Fruit fly (Drosophila melanogaster) whole organism, embryonic: ENCODE results near the gene CG2865.

Experiments
- Bgb ChIP-seq: fragments of 200-800 bp; sonication (Bioruptor generic); IDR thresholded peaks from 2 replicates; pipeline ENCODE4 v1.3.6; 2022; ENCODE audit warnings: missing biosample characterization, missing genetic modification characterization; ENCODE audit not compliant: partially characterized antibody
- CG11247 ChIP-seq: fragments of 200-800 bp; sonication (Bioruptor generic); IDR thresholded peaks from 2 replicates; pipeline ENCODE4 v1.3.6; 2022; ENCODE audit warnings: missing biosample characterization, missing genetic modification characterization
- CG12104 ChIP-seq: fragments of 200-800 bp; sonication (Bioruptor generic); optimal IDR thresholded peaks from 3 replicates; lab custom pipeline; 2016; ENCODE audit warnings: missing biosample characterization, missing genetic modification characterization
- CG12155 ChIP-seq: fragments of 200-800 bp; sonication (Bioruptor generic); optimal IDR thresholded peaks from 3 replicates; lab custom pipeline; 2016; ENCODE audit warnings: missing biosample characterization, missing genetic modification characterization
- CG12659 ChIP-seq: fragments of 200-800 bp; sonication (Bioruptor generic); optimal IDR thresholded peaks from 3 replicates; lab custom pipeline; 2017; ENCODE audit warnings: mild to moderate bottlenecking, missing biosample characterization, missing genetic modification reagents, missing genetic modification characterization
- CG14050 ChIP-seq: fragments of 200-800 bp; sonication (Bioruptor generic); IDR thresholded peaks from 3 replicates; pipeline ENCODE4 v1.3.6; 2022; ENCODE audit warnings: missing biosample characterization, missing genetic modification characterization
- CG15011 ChIP-seq: fragments of 200-800 bp; sonication (Bioruptor generic); optimal IDR thresholded peaks from 3 replicates; lab custom pipeline; 2018; ENCODE audit warnings: missing biosample characterization, mild to moderate bottlenecking, missing genetic modification characterization
- CG15514 ChIP-seq: fragments of 200-800 bp; sonication (Bioruptor generic); optimal IDR thresholded peaks from 3 replicates; lab custom pipeline; 2017; ENCODE audit warnings: missing biosample characterization, missing genetic modification characterization, mild to moderate bottlenecking, moderate library complexity, missing genetic modification reagents
- CG15696 ChIP-seq: fragments of 200-800 bp; sonication (Bioruptor generic); optimal IDR thresholded peaks from 2 replicates; lab custom pipeline; 2019; ENCODE audit warnings: missing biosample characterization, mild to moderate bottlenecking, missing genetic modification characterization, moderate library complexity
- CG17361 ChIP-seq: fragments of 200-800 bp; sonication (Bioruptor generic); IDR thresholded peaks from 3 replicates; pipeline ENCODE4 v1.3.6; 2022; ENCODE audit warnings: missing biosample characterization, missing genetic modification characterization
- CG30020 ChIP-seq: fragments of 200-800 bp; optimal IDR thresholded peaks from 2 replicates; lab custom pipeline; 2019; ENCODE audit warnings: missing biosample characterization, mild to moderate bottlenecking, missing genetic modification characterization, moderate library complexity
- CG30431 ChIP-seq: fragments of 200-800 bp; sonication (Bioruptor generic); optimal IDR thresholded peaks from 2 replicates; lab custom pipeline; 2017; ENCODE audit warnings: missing biosample characterization, missing genetic modification characterization
- CG31224 ChIP-seq: fragments of 200-800 bp; sonication (Bioruptor generic); IDR thresholded peaks from 2 replicates; pipeline ENCODE4 v1.3.6; 2022; ENCODE audit warnings: missing biosample characterization, missing genetic modification characterization
- CG3163 ChIP-seq: fragments of 200-800 bp; sonication (Bioruptor generic); optimal IDR thresholded peaks from 3 replicates; lab custom pipeline; 2016; ENCODE audit warnings: missing biosample characterization, missing genetic modification characterization
- CG32532 ChIP-seq: fragments of 200-800 bp; sonication (Bioruptor generic); IDR thresholded peaks from 2 replicates; pipeline ENCODE4 v1.3.6; 2022; ENCODE audit warnings: missing biosample characterization, missing genetic modification characterization
- CG33213 ChIP-seq: fragments of 200-800 bp; sonication (Bioruptor generic); optimal IDR thresholded peaks from 3 replicates; lab custom pipeline; 2016; ENCODE audit warnings: missing biosample characterization, missing genetic modification characterization
- CG3838 ChIP-seq: fragments of 200-800 bp; sonication (Bioruptor generic); optimal IDR thresholded peaks from 3 replicates; lab custom pipeline; 2016; ENCODE audit warnings: missing biosample characterization, missing genetic modification characterization
- CG4360 ChIP-seq: fragments of 200-800 bp; sonication (Bioruptor generic); IDR thresholded peaks from 2 replicates; pipeline ENCODE4 v1.3.6; 2022; ENCODE audit warnings: missing biosample characterization, missing genetic modification characterization
- CG4617 ChIP-seq: fragments of 200-800 bp; sonication (Bioruptor generic); optimal IDR thresholded peaks from 3 replicates; lab custom pipeline; 2016; ENCODE audit warnings: missing biosample characterization, missing genetic modification characterization, borderline replicate concordance
- CG6854 ChIP-seq: fragments of 200-800 bp; sonication (Bioruptor generic); optimal IDR thresholded peaks from 3 replicates; lab custom pipeline; 2017; ENCODE audit warnings: missing biosample characterization, mild to moderate bottlenecking, missing genetic modification characterization
- CG7556 ChIP-seq: fragments of 200-800 bp; sonication (Bioruptor generic); optimal IDR thresholded peaks from 2 replicates; lab custom pipeline; 2017; ENCODE audit warnings: missing biosample characterization, mild to moderate bottlenecking, missing genetic modification characterization
- CG7786 ChIP-seq: fragments of 200-800 bp; sonication (Bioruptor generic); optimal IDR thresholded peaks from 2 replicates; lab custom pipeline; 2016; ENCODE audit warnings: missing biosample characterization, missing genetic modification characterization
- CG8478 ChIP-seq: fragments of >200 bp; optimal IDR thresholded peaks from 2 replicates; lab custom pipeline; 2018
- CTCF ChIP-seq: fragments of 200-800 bp; sonication (Bioruptor generic); optimal IDR thresholded peaks from 2 replicates; lab custom pipeline; 2017; ENCODE audit warnings: missing biosample characterization, mild to moderate bottlenecking, missing genetic modification characterization, moderate library complexity
- D19A ChIP-seq: fragments of 200-800 bp; optimal IDR thresholded peaks from 3 replicates; lab custom pipeline; 2019; ENCODE audit warnings: missing biosample characterization, mild to moderate bottlenecking, missing genetic modification characterization, moderate library complexity
- Dll ChIP-seq: fragments of 200-800 bp; sonication (Bioruptor generic); IDR thresholded peaks from 4 replicates; pipeline ENCODE4 v1.3.6; 2022; ENCODE audit warnings: missing biosample characterization, missing genetic modification characterization; ENCODE audit not compliant: partially characterized antibody
- E2f1 ChIP-seq: fragments of 200-800 bp; sonication (Bioruptor generic); IDR thresholded peaks from 2 replicates; pipeline ENCODE4 v1.3.6; 2022; ENCODE audit warnings: missing biosample characterization, missing genetic modification characterization
- Fer2 ChIP-seq: fragments of 200-800 bp; sonication (Bioruptor generic); optimal IDR thresholded peaks from 2 replicates; lab custom pipeline; 2018; ENCODE audit warnings: missing biosample characterization, mild to moderate bottlenecking, missing genetic modification characterization, moderate library complexity
- Fer3 ChIP-seq: fragments of 200-800 bp; sonication (Bioruptor generic); optimal IDR thresholded peaks from 2 replicates; lab custom pipeline; 2018; ENCODE audit warnings: missing biosample characterization, mild to moderate bottlenecking, missing genetic modification characterization, moderate library complexity
- GATAe ChIP-seq: fragments of 200-800 bp; sonication (Bioruptor generic); conservative IDR thresholded peaks from 2 replicates; pipeline ENCODE4 v1.3.6; 2022; ENCODE audit warnings: missing biosample characterization, missing genetic modification characterization
- Hsf ChIP-seq: fragments of 200-800 bp; sonication (Bioruptor generic); optimal IDR thresholded peaks from 3 replicates; lab custom pipeline; 2016; ENCODE audit warnings: missing biosample characterization, missing genetic modification characterization
- MBD-R2 ChIP-seq: fragments of 200-800 bp; sonication (Bioruptor generic); IDR thresholded peaks from 2 replicates; pipeline ENCODE4 v1.3.6; 2022; ENCODE audit warnings: missing biosample characterization, missing genetic modification characterization
- MTF-1 ChIP-seq: fragments of 200-800 bp; sonication (Bioruptor generic); optimal IDR thresholded peaks from 2 replicates; lab custom pipeline; 2018; ENCODE audit warnings: missing biosample characterization, mild to moderate bottlenecking, missing genetic modification characterization, borderline replicate concordance
- Mad ChIP-seq: fragments of 200-800 bp; sonication (Bioruptor generic); optimal IDR thresholded peaks from 2 replicates; lab custom pipeline; 2016; ENCODE audit warnings: missing biosample characterization, missing genetic modification characterization
- Myb ChIP-seq: fragments of 200-800 bp; sonication (Bioruptor generic); optimal IDR thresholded peaks from 2 replicates; lab custom pipeline; 2016; ENCODE audit warnings: missing biosample characterization, missing genetic modification characterization
- Scr ChIP-seq: fragments of 200-800 bp; sonication (Bioruptor generic); IDR thresholded peaks from 2 replicates; pipeline ENCODE4 v1.3.6; 2022; ENCODE audit warnings: missing biosample characterization, missing genetic modification characterization; ENCODE audit not compliant: partially characterized antibody
- TFAM ChIP-seq: fragments of 200-800 bp; sonication (Bioruptor generic); optimal IDR thresholded peaks from 2 replicates; lab custom pipeline; 2017; ENCODE audit warnings: missing biosample characterization, missing genetic modification characterization, inconsistent platforms
- Tbp ChIP-seq: fragments of >200 bp; optimal IDR thresholded peaks from 2 replicates; lab custom pipeline; 2018; ENCODE audit warnings: missing biosample characterization, missing genetic modification characterization
- Vsx1 ChIP-seq: fragments of 200-800 bp; sonication (Bioruptor generic); optimal IDR thresholded peaks from 2 replicates; lab custom pipeline; 2017; ENCODE audit warnings: missing biosample characterization, mild to moderate bottlenecking, missing genetic modification characterization, missing genetic modification reagents
- Xbp1 ChIP-seq: fragments of 200-800 bp; sonication (Bioruptor generic); optimal IDR thresholded peaks from 3 replicates; lab custom pipeline; 2016; ENCODE audit warnings: missing biosample characterization, mild to moderate bottlenecking, missing genetic modification characterization
- ab ChIP-seq: fragments of 200-800 bp; sonication (Bioruptor generic); optimal IDR thresholded peaks from 2 replicates; lab custom pipeline; 2016; ENCODE audit warnings: missing biosample characterization, missing genetic modification characterization
- aop ChIP-seq: fragments of 200-800 bp; sonication (Bioruptor generic); IDR thresholded peaks from 2 replicates; pipeline ENCODE4 v1.3.6; 2022; ENCODE audit warnings: missing biosample characterization, missing genetic modification characterization
- ara ChIP-seq: fragments of 200-800 bp; sonication (Bioruptor generic); IDR thresholded peaks from 2 replicates; pipeline ENCODE4 v1.3.6; 2022; ENCODE audit warnings: missing biosample characterization, missing genetic modification characterization
- cg ChIP-seq: fragments of 200-800 bp; sonication (Bioruptor generic); optimal IDR thresholded peaks from 3 replicates; lab custom pipeline; 2019; ENCODE audit warnings: missing biosample characterization, mild to moderate bottlenecking, missing genetic modification characterization, moderate library complexity
- fru ChIP-seq: fragments of >200 bp; optimal IDR thresholded peaks from 2 replicates; lab custom pipeline; 2017
- kah ChIP-seq: fragments of 200-800 bp; sonication (Bioruptor generic); optimal IDR thresholded peaks from 2 replicates; lab custom pipeline; 2018; ENCODE audit warnings: missing biosample characterization, mild to moderate bottlenecking, missing genetic modification characterization
- klu ChIP-seq: fragments of 200-800 bp; sonication (Bioruptor generic); IDR thresholded peaks from 2 replicates; pipeline ENCODE4 v1.3.6; 2022; ENCODE audit warnings: missing biosample characterization, missing genetic modification characterization
- lilli ChIP-seq: fragments of 200-800 bp; sonication (Bioruptor generic); optimal IDR thresholded peaks from 3 replicates; lab custom pipeline; 2016; ENCODE audit warnings: missing biosample characterization, missing genetic modification characterization
- mam ChIP-seq: fragments of 200-800 bp; sonication (Bioruptor generic); optimal IDR thresholded peaks from 3 replicates; lab custom pipeline; 2016; ENCODE audit warnings: missing biosample characterization, missing genetic modification characterization
- otp ChIP-seq: fragments of 200-800 bp; sonication (Bioruptor generic); IDR thresholded peaks from 3 replicates; pipeline ENCODE4, ENCODE4 v1.3.6; 2022; ENCODE audit warnings: missing biosample characterization, missing genetic modification characterization
- schlank ChIP-seq: fragments of 200-800 bp; sonication (Bioruptor generic); optimal IDR thresholded peaks from 2 replicates; lab custom pipeline; 2018; ENCODE audit warnings: missing biosample characterization, mild to moderate bottlenecking, missing genetic modification characterization
- stc ChIP-seq: fragments of 200-800 bp; sonication (Bioruptor generic); IDR thresholded peaks from 2 replicates; pipeline ENCODE4 v1.3.6; 2022; ENCODE audit warnings: missing biosample characterization, missing genetic modification characterization
- toy ChIP-seq: fragments of 200-800 bp; sonication (Bioruptor generic); IDR thresholded peaks from 2 replicates; pipeline ENCODE4 v1.3.6; 2022; ENCODE audit warnings: missing biosample characterization, missing genetic modification characterization
- zfh1 ChIP-seq: fragments of 200-800 bp; sonication (Bioruptor generic); IDR thresholded peaks from 3 replicates; pipeline ENCODE4 v1.3.6; 2022; ENCODE audit warnings: missing biosample characterization, missing genetic modification characterization

CG2865 gene

DNA sequence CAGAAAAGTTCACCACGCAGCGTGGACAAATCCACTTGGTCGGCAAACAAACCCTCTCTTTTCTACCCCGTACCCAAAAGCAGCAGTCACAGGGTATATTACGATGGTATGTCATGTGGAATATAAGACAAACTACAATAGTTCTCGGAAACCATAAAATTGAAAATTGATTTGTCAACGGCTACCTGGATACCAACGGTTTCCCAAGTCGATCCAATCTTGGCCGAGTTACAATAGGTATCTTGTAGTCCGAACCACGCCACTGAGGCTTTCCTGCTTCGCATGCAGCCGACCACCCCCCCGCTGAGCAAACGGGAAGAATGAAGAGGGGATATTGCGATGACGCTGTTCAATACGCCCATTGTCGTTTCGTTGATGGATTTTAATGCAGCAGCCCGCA is 25.2 kb upstream of the CG2865 start (continued):
- TF ChIP-seq kah (GFP tag; lab: Kevin White, UChicago) (no peak), Bgb (no peak), E2f1 (GFP tag; lab: Robert Waterston, UW) (peak; percentile 69), zfh1 (GFP tag; lab: Robert Waterston, UW) (peak; percentile 91), cg (GFP tag; lab: Kevin White, UChicago) (no peak), CG4360 (GFP tag; lab: Robert Waterston, UW) (peak; percentile 60; the same call in 1 of the 2 replicates), GATAe (GFP tag; lab: Robert Waterston, UW) (no peak), CG33213 (GFP tag; lab: Kevin White, UChicago) (no peak), CG3838 (GFP tag; lab: Kevin White, UChicago) (no peak), CG11247 (GFP tag; lab: Robert Waterston, UW) (peak; percentile 43; the same call in 1 of the 2 replicates), Tbp (GFP tag; lab: Kevin White, UChicago) (no peak), MBD-R2 (GFP tag; lab: Robert Waterston, UW) (no peak), Vsx1 (GFP tag; lab: Kevin White, UChicago) (no peak), Scr (GFP tag; lab: Robert Waterston, UW) (no peak), Xbp1 (GFP tag; lab: Kevin White, UChicago) (peak; percentile 30), otp (GFP tag; lab: Robert Waterston, UW) (no peak), CG12104 (GFP tag; lab: Kevin White, UChicago) (no peak), lilli (GFP tag; lab: Kevin White, UChicago) (peak; percentile 34), CG15514 (GFP tag; lab: Kevin White, UChicago) (no peak), Myb (GFP tag; lab: Kevin White, UChicago) (no peak), CG30431 (GFP tag; lab: Kevin White, UChicago) (peak; percentile 57), CTCF (GFP tag; lab: Kevin White, UChicago) (no peak), CG6854 (GFP tag; lab: Kevin White, UChicago) (no peak), CG3163 (GFP tag; lab: Kevin White, UChicago) (no peak), TFAM (GFP tag; lab: Kevin White, UChicago) (no peak), toy (GFP tag; lab: Robert Waterston, UW) (no peak), CG12659 (GFP tag; lab: Kevin White, UChicago) (peak; percentile 5), schlank (tag; lab: Kevin White, UChicago) (no peak), CG31224 (GFP tag; lab: Robert Waterston, UW) (peak; percentile 50), klu (GFP tag; lab: Robert Waterston, UW) (no peak), fru (lab: Kevin White, UChicago) (no peak), MTF-1 (GFP tag; lab: Kevin White, UChicago) (peak; percentile 1), Fer2 (tag; lab: Kevin White, UChicago) (no peak), D19A (tag; lab: Kevin White, UChicago) (peak; percentile 34), CG8478 (lab: Kevin White, UChicago) (no peak), CG15696 (tag; lab: Kevin White, UChicago) (no peak), CG17361 (peak; percentile 81), CG15011 (GFP tag; lab: Kevin White, UChicago) (no peak), CG4617 (no peak), Mad (GFP tag; lab: Kevin White, UChicago) (no peak), CG32532 (peak; percentile 38; the same call in 1 of the 2 replicates), stc (GFP tag; lab: Robert Waterston, UW) (peak; percentile 61), mam (peak; percentile 58), CG12155 (GFP tag; lab: Kevin White, UChicago) (no peak), Hsf (GFP tag; lab: Kevin White, UChicago) (peak; percentile 42), CG30020 (tag; lab: Kevin White, UChicago) (no peak), Fer3 (tag; lab: Kevin White, UChicago) (peak; percentile 20), Dll (GFP tag; lab: Robert Waterston, UW) (no peak), CG7786 (peak; percentile 27), CG14050 (peak; percentile 81), ara (GFP tag; lab: Robert Waterston, UW) (peak; percentile 87), ab (no peak), CG7556 (GFP tag; lab: Kevin White, UChicago) (peak; percentile 23), aop (no peak)
